Worm (Caenorhabditis elegans) whole organism, young adult: ENCODE measurements around the gene C34E10.12.

Source experiments
- B0035.1 ChIP-seq: sonication (generic microtip); optimal IDR thresholded peaks from 2 replicates; lab custom pipeline; 2016; ENCODE audit warnings: missing genetic modification characterization, mild to moderate bottlenecking, missing compliant biosample characterization, missing genotype, missing genetic modification reagents
- B0261.1 ChIP-seq: sonication (generic microtip); optimal IDR thresholded peaks from 2 replicates; lab custom pipeline; 2016; ENCODE audit warnings: mild to moderate bottlenecking, missing genetic modification characterization, moderate library complexity, missing compliant biosample characterization
- B0336.3 ChIP-seq: fragments of 200-800 bp; sonication (Bioruptor generic); IDR thresholded peaks from 2 replicates; pipeline ENCODE4 v1.3.6; 2022; ENCODE audit warnings: missing genetic modification characterization, missing compliant biosample characterization
- F22D6.2 ChIP-seq: sonication (generic microtip); optimal IDR thresholded peaks from 2 replicates; lab custom pipeline; 2016; ENCODE audit warnings: mild to moderate bottlenecking, missing genetic modification characterization, missing compliant biosample characterization
- F33H1.4 ChIP-seq: fragments of 200-800 bp; sonication (Bioruptor generic); IDR thresholded peaks from 2 replicates; pipeline ENCODE4 v1.3.6; 2022; ENCODE audit warnings: missing genetic modification reagents, missing genetic modification characterization, missing compliant biosample characterization
- F52B5.7 ChIP-seq: sonication (generic microtip); optimal IDR thresholded peaks from 2 replicates; lab custom pipeline; 2016; ENCODE audit warnings: mild to moderate bottlenecking, missing genetic modification characterization, missing compliant biosample characterization
- F55B11.4 ChIP-seq: sonication (generic microtip); optimal IDR thresholded peaks from 2 replicates; lab custom pipeline; 2016; ENCODE audit warnings: missing compliant biosample characterization, missing genetic modification characterization, borderline replicate concordance; ENCODE audit not compliant: insufficient read depth
- Y53F4B.3 ChIP-seq: fragments of 200-800 bp; sonication (Bioruptor generic); IDR thresholded peaks from 2 replicates; pipeline ENCODE4 v1.3.6; 2022; ENCODE audit warnings: missing genetic modification reagents, missing genetic modification characterization, missing compliant biosample characterization
- Y56A3A.18 ChIP-seq: fragments of 200-800 bp; sonication (Bioruptor generic); IDR thresholded peaks from 2 replicates; pipeline ENCODE4 v1.3.6; 2022; ENCODE audit warnings: missing genetic modification reagents, missing genetic modification characterization, missing compliant biosample characterization
- Y79H2A.3 ChIP-seq: fragments of 200-800 bp; sonication (Bioruptor generic); conservative IDR thresholded peaks from 2 replicates; pipeline ENCODE4 v1.3.6; 2022; ENCODE audit warnings: missing genetic modification reagents, missing genetic modification characterization, missing compliant biosample characterization
- aptf-2 ChIP-seq: fragments of 200-800 bp; sonication (Bioruptor generic); conservative IDR thresholded peaks from 2 replicates; pipeline ENCODE4 v1.3.6; 2022; ENCODE audit warnings: missing genetic modification reagents, missing genetic modification characterization, missing compliant biosample characterization
- attf-3 ChIP-seq: fragments of 200-800 bp; sonication (Bioruptor generic); conservative IDR thresholded peaks from 2 replicates; pipeline ENCODE4 v1.3.6; 2022; ENCODE audit warnings: missing genetic modification reagents, missing genetic modification characterization, missing compliant biosample characterization
- attf-5 ChIP-seq: fragments of 200-800 bp; sonication (Bioruptor generic); optimal IDR thresholded peaks from 2 replicates; lab custom pipeline; 2018; ENCODE audit warnings: mild to moderate bottlenecking, missing genetic modification characterization, missing compliant biosample characterization
- attf-6 ChIP-seq: fragments of 200-800 bp; sonication (Bioruptor generic); IDR thresholded peaks from 2 replicates; pipeline ENCODE4 v1.3.6; 2022; ENCODE audit warnings: missing genetic modification reagents, missing genetic modification characterization, missing compliant biosample characterization
- ceh-100 ChIP-seq: fragments of 200-800 bp; sonication (Bioruptor generic); IDR thresholded peaks from 2 replicates; pipeline ENCODE4 v1.3.6; 2022; ENCODE audit warnings: missing genetic modification reagents, missing genetic modification characterization, missing compliant biosample characterization
- ceh-27 ChIP-seq: fragments of 200-800 bp; sonication (Bioruptor generic); optimal IDR thresholded peaks from 2 replicates; lab custom pipeline; 2018; ENCODE audit warnings: mild to moderate bottlenecking, missing genetic modification characterization, moderate library complexity, missing compliant biosample characterization
- ceh-40 ChIP-seq: fragments of 200-800 bp; sonication (Bioruptor generic); IDR thresholded peaks from 2 replicates; pipeline ENCODE4 v1.3.6; 2022; ENCODE audit warnings: missing genetic modification characterization, missing compliant biosample characterization
- ceh-58 ChIP-seq: fragments of 200-800 bp; sonication (Bioruptor generic); IDR thresholded peaks from 2 replicates; pipeline ENCODE4 v1.3.6; 2022; ENCODE audit warnings: missing genetic modification characterization, missing compliant biosample characterization
- ceh-79 ChIP-seq: sonication (generic microtip); optimal IDR thresholded peaks from 2 replicates; lab custom pipeline; 2017; ENCODE audit warnings: mild to moderate bottlenecking, missing genetic modification characterization, missing compliant biosample characterization
- die-1 ChIP-seq: sonication (generic microtip); optimal IDR thresholded peaks from 2 replicates; lab custom pipeline; 2016; ENCODE audit warnings: missing genotype, mild to moderate bottlenecking, missing genetic modification characterization, missing compliant biosample characterization
- dox-1 ChIP-seq: fragments of 200-800 bp; sonication (Bioruptor generic); IDR thresholded peaks from 2 replicates; pipeline ENCODE4 v1.3.6; 2022; ENCODE audit warnings: missing genetic modification reagents, missing genetic modification characterization, missing compliant biosample characterization
- ekl-4 ChIP-seq: fragments of 200-800 bp; sonication (Bioruptor generic); IDR thresholded peaks from 2 replicates; pipeline ENCODE4 v1.3.6; 2022; ENCODE audit warnings: missing genetic modification reagents, missing genetic modification characterization, missing compliant biosample characterization
- gei-17 ChIP-seq: fragments of 200-800 bp; sonication (Bioruptor generic); optimal IDR thresholded peaks from 2 replicates; lab custom pipeline; 2018; ENCODE audit warnings: mild to moderate bottlenecking, missing genetic modification characterization, missing compliant biosample characterization
- hlh-26 ChIP-seq: fragments of 200-800 bp; sonication (Bioruptor generic); conservative IDR thresholded peaks from 2 replicates; pipeline ENCODE4 v1.3.6; 2022; ENCODE audit warnings: missing genetic modification reagents, missing genetic modification characterization, missing compliant biosample characterization
- hmg-1.2 ChIP-seq: fragments of 200-800 bp; sonication (Bioruptor generic); IDR thresholded peaks from 2 replicates; pipeline ENCODE4 v1.3.6; 2022; ENCODE audit warnings: missing genetic modification reagents, missing genetic modification characterization, missing compliant biosample characterization
- hmg-20 ChIP-seq: fragments of 200-800 bp; sonication (Bioruptor generic); IDR thresholded peaks from 2 replicates; pipeline ENCODE4 v1.3.6; 2022; ENCODE audit warnings: missing genetic modification reagents, missing genetic modification characterization, missing compliant biosample characterization
- madf-10 ChIP-seq: sonication (generic microtip); optimal IDR thresholded peaks from 2 replicates; lab custom pipeline; 2016; ENCODE audit warnings: mild to moderate bottlenecking, missing genetic modification characterization, missing compliant biosample characterization
- madf-8 ChIP-seq: fragments of 200-800 bp; sonication (Bioruptor generic); conservative IDR thresholded peaks from 2 replicates; pipeline ENCODE4 v1.3.6; 2022; ENCODE audit warnings: missing genetic modification reagents, missing genetic modification characterization, missing compliant biosample characterization
- mes-4 ChIP-seq: sonication (generic microtip); optimal IDR thresholded peaks from 2 replicates; lab custom pipeline; 2016; ENCODE audit warnings: missing genotype, missing genetic modification characterization, missing compliant biosample characterization
- nfya-1 ChIP-seq: sonication (generic microtip); optimal IDR thresholded peaks from 2 replicates; lab custom pipeline; 2017; ENCODE audit warnings: antibody characterized with exemption, missing compliant biosample characterization, missing genetic modification characterization, borderline replicate concordance; ENCODE audit not compliant: insufficient read depth
- nfyb-1 ChIP-seq: fragments of 200-800 bp; sonication (Bioruptor generic); IDR thresholded peaks from 2 replicates; pipeline ENCODE4 v1.3.6; 2022; ENCODE audit warnings: missing genetic modification reagents, missing genetic modification characterization, missing compliant biosample characterization
- nhr-179 ChIP-seq: sonication (generic microtip); optimal IDR thresholded peaks from 2 replicates; lab custom pipeline; 2016; ENCODE audit warnings: mild to moderate bottlenecking, missing genetic modification characterization, missing compliant biosample characterization
- nhr-90 ChIP-seq: sonication (generic microtip); optimal IDR thresholded peaks from 2 replicates; lab custom pipeline; 2016; ENCODE audit warnings: missing genotype, mild to moderate bottlenecking, missing genetic modification characterization, missing compliant biosample characterization
- sea-2 ChIP-seq: fragments of 200-800 bp; sonication (Bioruptor generic); IDR thresholded peaks from 2 replicates; pipeline ENCODE4 v1.3.6; 2022; ENCODE audit warnings: missing genetic modification characterization, missing compliant biosample characterization
- snpc-1.1 ChIP-seq: sonication (generic microtip); optimal IDR thresholded peaks from 2 replicates; lab custom pipeline; 2017; ENCODE audit warnings: missing genetic modification characterization, mild to moderate bottlenecking, missing compliant biosample characterization, antibody characterized with exemption, moderate library complexity, missing genotype, missing genetic modification reagents; ENCODE audit not compliant: insufficient read depth
- tbp1 ChIP-seq: fragments of 200-800 bp; sonication (Bioruptor generic); optimal IDR thresholded peaks from 2 replicates; lab custom pipeline; 2018; ENCODE audit warnings: mild to moderate bottlenecking, missing genetic modification characterization, missing compliant biosample characterization
- tlf-1 ChIP-seq: fragments of 200-800 bp; sonication (Bioruptor generic); optimal IDR thresholded peaks from 2 replicates; lab custom pipeline; 2018; ENCODE audit warnings: mild to moderate bottlenecking, missing genetic modification characterization, missing compliant biosample characterization
- unc-62 ChIP-seq: fragments of 150-350 bp; optimal IDR thresholded peaks from 2 replicates; lab custom pipeline; 2014; ENCODE audit warnings: missing biosample characterization, missing genetic modification reagents, missing genetic modification characterization
- zfh-2 ChIP-seq: fragments of 200-800 bp; sonication (Bioruptor generic); conservative IDR thresholded peaks from 2 replicates; pipeline ENCODE4 v1.3.6; 2022; ENCODE audit warnings: missing genetic modification reagents, missing genetic modification characterization, missing compliant biosample characterization
- zim-3 ChIP-seq: sonication (generic microtip); optimal IDR thresholded peaks from 2 replicates; lab custom pipeline; 2017; ENCODE audit warnings: mild to moderate bottlenecking, missing genetic modification characterization, moderate library complexity, missing compliant biosample characterization
- ztf-26 ChIP-seq: sonication (generic microtip); optimal IDR thresholded peaks from 2 replicates; lab custom pipeline; 2017; ENCODE audit warnings: missing genetic modification characterization, missing compliant biosample characterization
- ztf-28 ChIP-seq: fragments of 200-800 bp; sonication (Bioruptor generic); IDR thresholded peaks from 2 replicates; pipeline ENCODE4 v1.3.6; 2022; ENCODE audit warnings: missing genetic modification reagents, missing genetic modification characterization, missing compliant biosample characterization
- ztf-3 ChIP-seq: fragments of 200-800 bp; sonication (Bioruptor generic); optimal IDR thresholded peaks from 2 replicates; lab custom pipeline; 2018; ENCODE audit warnings: mild to moderate bottlenecking, missing genetic modification characterization, missing compliant biosample characterization

Gene C34E10.12

DNA sequence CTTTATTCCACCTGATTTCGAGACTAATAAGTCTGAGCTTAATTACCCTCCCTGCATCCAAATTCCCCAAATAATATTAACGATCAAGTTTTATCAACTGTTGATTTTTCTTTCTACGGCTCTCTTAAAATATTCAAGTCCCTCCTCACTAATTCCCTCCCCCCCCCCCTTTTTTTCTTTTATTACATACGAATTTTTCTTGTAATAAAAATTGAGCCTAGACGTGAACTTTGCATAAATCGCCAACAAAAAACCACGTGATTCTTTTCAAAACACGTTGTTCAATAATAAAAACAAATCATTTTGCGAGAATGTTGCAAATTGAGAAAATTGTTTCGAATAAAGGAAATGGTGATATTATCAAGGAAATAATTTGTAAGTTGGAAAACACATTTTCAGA, 39.3 kb downstream of the C34E10.12 start, which contains the start of gene K10D2.8:
Gene K10D2.8, plus strand, starts transcription at position 301 of the 400 bp plus-strand sequence.
- TF ChIP-seq nfya-1 (no peak), ekl-4 (0 out of 2 replicates have a peak, but pooled peaks have one; percentile 2)
- TF ChIP-seq, all 124 proteins: peak for 1

DNA sequence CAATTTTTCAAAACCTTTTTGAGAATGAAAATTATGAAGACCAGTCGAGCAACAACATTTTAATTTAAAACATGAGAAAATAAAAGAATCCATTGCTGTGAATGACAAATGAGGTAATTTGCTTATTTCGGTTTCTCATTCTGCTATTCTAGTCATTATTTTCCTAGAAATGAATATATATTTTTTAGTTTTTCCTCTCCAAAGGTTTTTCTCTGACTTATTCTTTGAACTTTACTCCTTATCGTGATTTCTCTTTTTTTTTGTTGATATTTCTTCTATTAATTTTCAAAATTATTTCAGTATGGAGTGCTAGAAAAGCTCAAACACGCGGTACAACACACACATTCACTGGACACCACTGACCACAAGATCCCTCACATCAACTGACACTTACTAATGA, 42.1 kb downstream of the C34E10.12 start, which contains the start of gene pup-2:
Gene pup-2, plus strand, starts transcription at position 301 of the 400 bp plus-strand sequence.
- TF ChIP-seq zim-3 (tag; lab: Kevin White, UChicago) (no peak), hlh-26 (GFP tag; lab: Robert Waterston, UW) (no peak), ceh-58 (no peak), die-1 (tag; lab: Kevin White, UChicago) (no peak), Y56A3A.18 (GFP tag; lab: Robert Waterston, UW) (no peak), nfyb-1 (GFP tag; lab: Robert Waterston, UW) (no peak), nhr-179 (tag; lab: Kevin White, UChicago) (no peak)

DNA sequence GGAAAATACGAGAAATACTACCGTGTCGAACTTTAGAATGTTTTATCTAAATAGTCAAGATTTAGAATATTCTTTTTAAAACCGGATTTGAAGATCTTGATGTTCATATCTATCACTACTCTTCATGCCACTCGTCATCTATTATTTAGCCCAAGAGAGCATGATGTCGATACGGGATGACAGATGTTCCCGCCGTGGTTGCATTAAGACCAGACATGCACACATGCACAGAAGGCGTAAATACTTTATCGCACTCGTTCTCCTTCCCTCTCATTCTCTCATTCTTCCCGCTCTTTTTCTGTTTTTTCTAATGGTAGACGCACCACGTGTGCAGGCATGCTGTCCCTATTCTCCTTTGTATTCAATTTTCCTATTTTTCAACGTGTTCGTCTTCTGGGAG, 44.3 kb downstream of the C34E10.12 start:
- no peak for TF ChIP-seq ceh-58
- TF ChIP-seq ztf-3 (GFP tag; lab: Kevin White, UChicago), result no peak
- TF ChIP-seq attf-3 (GFP tag; lab: Robert Waterston, UW), result no peak
- no peak for TF ChIP-seq zfh-2 (GFP tag; lab: Robert Waterston, UW)
- TF ChIP-seq hmg-20 (GFP tag; lab: Robert Waterston, UW), result no peak
- no peak for TF ChIP-seq tbp1 (GFP tag; lab: Kevin White, UChicago)
- no peak for TF ChIP-seq attf-5 (GFP tag; lab: Kevin White, UChicago)
- no peak for TF ChIP-seq ztf-28 (GFP tag; lab: Robert Waterston, UW)
- no peak for TF ChIP-seq F52B5.7
- no peak for TF ChIP-seq B0035.1 (tag; lab: Kevin White, UChicago)
- TF ChIP-seq ztf-26 (tag; lab: Kevin White, UChicago), result no peak
- no peak for TF ChIP-seq ceh-40 (GFP tag; lab: Robert Waterston, UW)
- TF ChIP-seq Y79H2A.3 (GFP tag; lab: Robert Waterston, UW), result no peak
- TF ChIP-seq ceh-100 (GFP tag; lab: Robert Waterston, UW), result no peak
- TF ChIP-seq madf-10 (tag; lab: Kevin White, UChicago), result no peak
- no peak for TF ChIP-seq sea-2 (GFP tag; lab: Robert Waterston, UW)
- no peak for TF ChIP-seq nhr-90 (tag; lab: Kevin White, UChicago)

DNA sequence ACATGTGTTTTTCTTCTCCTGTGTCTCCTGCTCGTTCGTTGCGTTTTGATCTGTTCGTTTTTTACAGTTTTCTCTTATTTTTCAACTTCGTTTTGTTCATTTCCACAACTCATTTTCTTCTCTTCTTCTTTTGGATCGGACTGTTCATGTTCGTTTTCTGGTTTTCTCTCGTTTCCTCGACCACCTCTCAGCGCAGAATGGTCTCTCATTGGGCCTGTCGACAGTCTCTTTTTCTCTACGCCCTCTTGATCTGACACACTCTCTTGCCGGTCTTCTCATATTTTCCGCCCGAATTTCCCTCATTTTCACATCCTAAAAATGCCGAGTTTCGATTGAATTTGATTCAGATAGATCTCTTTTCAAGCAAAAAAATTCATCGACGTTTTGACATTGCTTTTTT, 46.0 kb downstream of the C34E10.12 start:
- TF ChIP-seq hmg-1.2 (peak; percentile 74; the same call in 1 of the 2 replicates), hmg-20 (GFP tag; lab: Robert Waterston, UW) (no peak)

DNA sequence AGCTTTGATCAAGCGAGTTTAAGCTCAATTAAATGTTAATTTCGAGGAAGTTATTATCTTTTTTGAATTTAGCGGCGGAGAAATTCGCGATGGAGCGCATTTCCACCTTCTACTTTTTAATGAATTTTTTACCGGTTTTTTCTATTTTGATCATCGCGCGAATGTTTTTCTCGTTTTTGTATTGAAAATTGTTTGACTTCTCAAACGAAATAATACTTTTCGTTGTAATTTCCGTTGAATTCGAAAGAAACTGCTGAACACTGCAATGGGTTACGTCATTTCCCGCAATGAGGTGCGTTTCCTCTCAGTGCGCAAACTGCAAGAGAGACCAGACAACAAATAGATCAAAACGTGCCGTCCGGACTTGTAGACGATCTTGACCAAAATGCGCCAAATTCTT, 46.5 kb downstream of the C34E10.12 start:
- TF ChIP-seq gei-17 (GFP tag; lab: Kevin White, UChicago) (no peak), B0336.3 (no peak), B0261.1 (tag; lab: Kevin White, UChicago) (no peak), tlf-1 (GFP tag; lab: Kevin White, UChicago) (peak; percentile 52), Y53F4B.3 (no peak), dox-1 (GFP tag; lab: Robert Waterston, UW) (peak; percentile 66), unc-62 (GFP tag; lab: Kevin White, UChicago) (no peak), F33H1.4 (GFP tag; lab: Robert Waterston, UW) (peak; percentile 26; the same call in 1 of the 2 replicates), F22D6.2 (tag; lab: Kevin White, UChicago) (no peak), F55B11.4 (no peak), ceh-79 (tag; lab: Kevin White, UChicago) (no peak), B0035.1 (tag; lab: Kevin White, UChicago) (no peak), mes-4 (tag; lab: Kevin White, UChicago) (no peak), die-1 (tag; lab: Kevin White, UChicago) (no peak), aptf-2 (0 out of 2 replicates have a peak, but pooled peaks have one; percentile 45), madf-8 (GFP tag; lab: Robert Waterston, UW) (peak; percentile 68), ztf-26 (tag; lab: Kevin White, UChicago) (no peak), snpc-1.1 (tag; lab: Kevin White, UChicago) (no peak), attf-6 (GFP tag; lab: Robert Waterston, UW) (no peak), ceh-27 (GFP tag; lab: Kevin White, UChicago) (no peak)
